Worm (Caenorhabditis elegans) whole organism, L2 larva: ENCODE results near the gene ebax-1.

Experiments used
- C34F6.9 ChIP-seq: fragments of 150-350 bp; optimal IDR thresholded peaks from 2 replicates; lab custom pipeline; 2014; ENCODE audit warnings: missing biosample characterization, missing genetic modification characterization
- F13H6.1 ChIP-seq: sonication (generic microtip); optimal IDR thresholded peaks from 2 replicates; lab custom pipeline; 2016; ENCODE audit warnings: missing genetic modification characterization, missing compliant biosample characterization
- Y55F3AM.14 ChIP-seq: fragments of 200-800 bp; sonication (Bioruptor generic); optimal IDR thresholded peaks from 2 replicates; lab custom pipeline; 2018; ENCODE audit warnings: mild to moderate bottlenecking, missing genetic modification characterization, missing compliant biosample characterization
- ceh-82 ChIP-seq: fragments of 150-350 bp; optimal IDR thresholded peaks from 2 replicates; lab custom pipeline; 2014; ENCODE audit warnings: missing biosample characterization, missing genetic modification characterization
- egl-27 ChIP-seq: sonication (generic microtip); optimal IDR thresholded peaks from 3 replicates; lab custom pipeline; 2017; ENCODE audit warnings: missing biosample characterization, missing genetic modification reagents, missing genetic modification characterization
- elt-1 ChIP-seq: fragments of 150-350 bp; optimal IDR thresholded peaks from 2 replicates; lab custom pipeline; 2014; ENCODE audit warnings: missing biosample characterization, missing genetic modification characterization
- lin-13 ChIP-seq: fragments of 150-350 bp; optimal IDR thresholded peaks from 2 replicates; lab custom pipeline; 2014; ENCODE audit warnings: missing biosample characterization, missing genetic modification reagents, missing genetic modification characterization
- nhr-11 ChIP-seq: fragments of 150-350 bp; optimal IDR thresholded peaks from 2 replicates; lab custom pipeline; 2014; ENCODE audit warnings: missing biosample characterization, missing genetic modification characterization
- nhr-12 ChIP-seq: fragments of 150-350 bp; optimal IDR thresholded peaks from 2 replicates; lab custom pipeline; 2014; ENCODE audit warnings: missing biosample characterization, missing genetic modification characterization
- nhr-129 ChIP-seq: fragments of 150-350 bp; optimal IDR thresholded peaks from 2 replicates; lab custom pipeline; 2014; ENCODE audit warnings: missing biosample characterization, missing genetic modification characterization
- nhr-6 ChIP-seq: fragments of 150-350 bp; optimal IDR thresholded peaks from 2 replicates; lab custom pipeline; 2014; ENCODE audit warnings: missing biosample characterization, missing genetic modification characterization
- skn-1 ChIP-seq: sonication (generic microtip); optimal IDR thresholded peaks from 2 replicates; lab custom pipeline; 2017; ENCODE audit warnings: missing biosample characterization, missing genetic modification characterization
- sma-3 ChIP-seq: sonication (generic microtip); optimal IDR thresholded peaks from 2 replicates; lab custom pipeline; 2016; ENCODE audit warnings: missing genetic modification reagents, missing genetic modification characterization, missing compliant biosample characterization
- snpc-4 ChIP-seq: fragments of 150-350 bp; optimal IDR thresholded peaks from 2 replicates; lab custom pipeline; 2014; ENCODE audit warnings: missing biosample characterization, missing genetic modification characterization
- zag-1 ChIP-seq: fragments of 150-350 bp; optimal IDR thresholded peaks from 2 replicates; lab custom pipeline; 2014; ENCODE audit warnings: missing biosample characterization, missing genetic modification characterization
- ztf-11 ChIP-seq: sonication (generic microtip); optimal IDR thresholded peaks from 2 replicates; lab custom pipeline; 2017; ENCODE audit warnings: missing biosample characterization, missing genetic modification characterization

The ebax-1 gene

DNA sequence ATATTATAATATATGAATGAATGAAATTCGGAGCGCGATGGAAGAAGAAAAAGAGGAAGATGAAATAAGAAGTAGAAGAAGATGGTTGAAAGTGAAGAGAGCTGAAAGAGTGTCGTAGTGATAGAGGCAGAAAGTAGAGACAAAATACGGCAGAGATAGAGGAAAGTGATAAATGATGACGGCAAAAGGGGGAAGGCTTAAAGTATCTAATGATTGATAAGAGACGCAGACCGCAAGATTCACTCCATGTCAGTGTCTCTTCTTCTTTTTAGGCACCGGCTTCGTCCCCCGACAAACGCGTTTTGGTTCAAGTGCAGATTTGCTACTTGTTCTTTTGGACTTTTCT is 55.6 kb downstream of the ebax-1 start (continued):
- peak; percentile 37 for TF ChIP-seq nhr-129 (tag; lab: Kevin White, UChicago)
- TF ChIP-seq sma-3 = peak; percentile 79
- no peak for TF ChIP-seq nhr-6 (tag; lab: Kevin White, UChicago)
- no peak for TF ChIP-seq ztf-11
- TF ChIP-seq ceh-82 = no peak
- peak; percentile 1 for TF ChIP-seq snpc-4
- no peak for TF ChIP-seq zag-1 (tag; lab: Kevin White, UChicago)
- TF ChIP-seq nhr-12 (tag; lab: Kevin White, UChicago) = no peak
- TF ChIP-seq F13H6.1 (tag; lab: Kevin White, UChicago) = peak; percentile 74
- no peak for TF ChIP-seq lin-13
- no peak for TF ChIP-seq elt-1 (tag; lab: Kevin White, UChicago)
- no peak for TF ChIP-seq Y55F3AM.14 (GFP tag; lab: Kevin White, UChicago)
- TF ChIP-seq C34F6.9 (tag; lab: Kevin White, UChicago) = no peak
- peak; percentile 65 for TF ChIP-seq skn-1 (tag; lab: Kevin White, UChicago)
- TF ChIP-seq nhr-11 = no peak
- peak; percentile 48 for TF ChIP-seq egl-27 (tag; lab: Kevin White, UChicago)
